Worm (Caenorhabditis elegans) whole organism, mixed stage, embryonic: Measurements from ENCODE around the gene C15F1.1.

ENCODE experiments used
- M03D4.4 ChIP-seq: sonication (generic microtip); optimal IDR thresholded peaks from 2 replicates; lab custom pipeline; 2017; ENCODE audit warnings: mild to moderate bottlenecking, missing genetic modification characterization, missing compliant biosample characterization
- bed-3 ChIP-seq: fragments of 200-800 bp; sonication (Bioruptor generic); optimal IDR thresholded peaks from 3 replicates; lab custom pipeline; 2018; ENCODE audit warnings: mild to moderate bottlenecking, missing genetic modification characterization, moderate library complexity, missing compliant biosample characterization
- blmp-1 ChIP-seq: fragments of 150-350 bp; optimal IDR thresholded peaks from 2 replicates; lab custom pipeline; 2014; ENCODE audit warnings: missing biosample characterization, missing genetic modification characterization
- ceh-43 ChIP-seq: fragments of 200-800 bp; sonication (Bioruptor generic); optimal IDR thresholded peaks from 2 replicates; lab custom pipeline; 2018; ENCODE audit warnings: mild to moderate bottlenecking, missing genetic modification characterization, moderate library complexity, missing compliant biosample characterization
- ces-1 ChIP-seq: fragments of 150-350 bp; optimal IDR thresholded peaks from 2 replicates; lab custom pipeline; 2014; ENCODE audit warnings: missing biosample characterization, missing genetic modification reagents, missing genetic modification characterization
- cnd-1 ChIP-seq: fragments of 200-800 bp; sonication (Bioruptor generic); optimal IDR thresholded peaks from 2 replicates; lab custom pipeline; 2018; ENCODE audit warnings: mild to moderate bottlenecking, missing genetic modification characterization, missing compliant biosample characterization
- drap-1 ChIP-seq: fragments of 200-800 bp; sonication (Bioruptor generic); optimal IDR thresholded peaks from 3 replicates; lab custom pipeline; 2018; ENCODE audit warnings: mild to moderate bottlenecking, missing genetic modification characterization, missing compliant biosample characterization
- elt-1 ChIP-seq: sonication (generic microtip); optimal IDR thresholded peaks from 2 replicates; lab custom pipeline; 2017; ENCODE audit warnings: missing genetic modification characterization, mild to moderate bottlenecking, missing compliant biosample characterization, antibody characterized with exemption, moderate library complexity, borderline replicate concordance; ENCODE audit not compliant: insufficient read depth
- elt-3 ChIP-seq: fragments of 150-350 bp; optimal IDR thresholded peaks from 2 replicates; lab custom pipeline; 2014; ENCODE audit warnings: missing biosample characterization, missing genetic modification characterization
- flh-1 ChIP-seq: fragments of 200-800 bp; sonication (Bioruptor generic); optimal IDR thresholded peaks from 2 replicates; lab custom pipeline; 2018; ENCODE audit warnings: mild to moderate bottlenecking, missing genetic modification characterization, moderate library complexity, missing compliant biosample characterization
- ham-2 ChIP-seq: fragments of 200-800 bp; sonication (Bioruptor generic); optimal IDR thresholded peaks from 2 replicates; lab custom pipeline; 2018; ENCODE audit warnings: mild to moderate bottlenecking, missing genetic modification characterization, missing compliant biosample characterization
- hlh-1 ChIP-seq: fragments of 150-350 bp; optimal IDR thresholded peaks from 2 replicates; lab custom pipeline; 2014; ENCODE audit warnings: missing biosample characterization, missing genetic modification reagents, missing genetic modification characterization
- lin-13 ChIP-seq: fragments of 150-350 bp; optimal IDR thresholded peaks from 2 replicates; lab custom pipeline; 2014; ENCODE audit warnings: missing biosample characterization, missing genetic modification characterization
- lin-32 ChIP-seq: fragments of 200-800 bp; sonication (Bioruptor generic); optimal IDR thresholded peaks from 2 replicates; lab custom pipeline; 2018; ENCODE audit warnings: mild to moderate bottlenecking, missing genetic modification characterization, missing compliant biosample characterization
- lsy-2 ChIP-seq: fragments of 150-350 bp; optimal IDR thresholded peaks from 2 replicates; lab custom pipeline; 2014; ENCODE audit warnings: missing biosample characterization, missing genetic modification characterization
- mep-1 ChIP-seq: fragments of 150-350 bp; optimal IDR thresholded peaks from 2 replicates; lab custom pipeline; 2017; ENCODE audit warnings: missing biosample characterization, missing genetic modification reagents, missing genetic modification characterization, inconsistent platforms
- mls-2 ChIP-seq: sonication (generic microtip); optimal IDR thresholded peaks from 2 replicates; lab custom pipeline; 2016; ENCODE audit warnings: mild to moderate bottlenecking, missing genetic modification characterization, moderate library complexity, missing compliant biosample characterization
- nhr-12 ChIP-seq: fragments of 150-350 bp; optimal IDR thresholded peaks from 2 replicates; lab custom pipeline; 2014; ENCODE audit warnings: missing biosample characterization, missing genetic modification characterization
- nhr-237 ChIP-seq: fragments of 150-350 bp; optimal IDR thresholded peaks from 2 replicates; lab custom pipeline; 2014; ENCODE audit warnings: missing biosample characterization, missing genetic modification characterization
- nhr-28 ChIP-seq: fragments of 150-350 bp; optimal IDR thresholded peaks from 2 replicates; lab custom pipeline; 2014; ENCODE audit warnings: missing biosample characterization, missing genetic modification characterization
- nhr-76 ChIP-seq: sonication (generic microtip); optimal IDR thresholded peaks from 2 replicates; lab custom pipeline; 2017; ENCODE audit warnings: missing biosample characterization, missing genetic modification characterization
- pha-4 ChIP-seq: fragments of 150-350 bp; optimal IDR thresholded peaks from 2 replicates; lab custom pipeline; 2018; ENCODE audit warnings: missing biosample characterization, missing genetic modification reagents, missing genetic modification characterization
- snpc-4 ChIP-seq: fragments of 150-350 bp; optimal IDR thresholded peaks from 2 replicates; lab custom pipeline; 2014; ENCODE audit warnings: missing biosample characterization, missing genetic modification characterization
- sptf-1 ChIP-seq: sonication (generic microtip); optimal IDR thresholded peaks from 2 replicates; lab custom pipeline; 2017; ENCODE audit warnings: mild to moderate bottlenecking, missing genetic modification characterization, moderate library complexity, missing compliant biosample characterization
- tbx-8 ChIP-seq: fragments of 200-800 bp; sonication (Bioruptor generic); optimal IDR thresholded peaks from 2 replicates; lab custom pipeline; 2018; ENCODE audit warnings: mild to moderate bottlenecking, missing genetic modification characterization, moderate library complexity, missing compliant biosample characterization
- unc-120 ChIP-seq: sonication (generic microtip); optimal IDR thresholded peaks from 2 replicates; lab custom pipeline; 2017; ENCODE audit warnings: missing genetic modification characterization, missing compliant biosample characterization; ENCODE audit not compliant: poor library complexity, severe bottlenecking
- unc-39 ChIP-seq: fragments of 150-350 bp; optimal IDR thresholded peaks from 2 replicates; lab custom pipeline; 2014; ENCODE audit warnings: missing biosample characterization, missing genetic modification characterization
- unc-62 ChIP-seq: fragments of 150-350 bp; optimal IDR thresholded peaks from 2 replicates; lab custom pipeline; 2014; ENCODE audit warnings: missing biosample characterization, missing genetic modification reagents, missing genetic modification characterization
- zip-8 ChIP-seq: fragments of 150-350 bp; optimal IDR thresholded peaks from 2 replicates; lab custom pipeline; 2014; ENCODE audit warnings: missing biosample characterization, missing genetic modification characterization
- ztf-11 ChIP-seq: fragments of 150-350 bp; optimal IDR thresholded peaks from 2 replicates; lab custom pipeline; 2014; ENCODE audit warnings: missing biosample characterization, missing genetic modification characterization

The C15F1.1 gene

DNA sequence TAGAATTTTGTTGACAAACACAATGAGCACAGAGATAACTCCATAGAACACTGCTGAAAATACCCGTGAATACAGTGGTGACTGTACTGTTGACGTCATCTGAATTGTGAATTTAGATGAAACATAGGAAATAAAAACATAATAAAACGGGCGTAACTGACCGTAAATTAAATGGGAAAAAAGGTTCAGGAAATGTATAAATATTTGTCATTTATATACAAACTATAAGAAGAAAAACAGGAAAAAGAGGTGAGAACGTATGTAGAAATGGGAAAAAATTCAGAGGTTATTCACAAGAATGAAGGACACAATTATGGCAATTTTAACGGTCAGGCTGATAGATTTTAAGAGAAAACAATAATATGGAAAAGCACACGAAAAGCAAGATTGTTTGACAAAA, 22.9 kb downstream of the C15F1.1 start, which contains the start of gene sqv-7:
Gene sqv-7 (minus strand): TSS at position 101 of the 400 bp plus-strand sequence.
- TF ChIP-seq mls-2 (no peak), drap-1 (GFP tag; lab: Kevin White, UChicago) (no peak), lin-32 (GFP tag; lab: Kevin White, UChicago) (no peak)

DNA sequence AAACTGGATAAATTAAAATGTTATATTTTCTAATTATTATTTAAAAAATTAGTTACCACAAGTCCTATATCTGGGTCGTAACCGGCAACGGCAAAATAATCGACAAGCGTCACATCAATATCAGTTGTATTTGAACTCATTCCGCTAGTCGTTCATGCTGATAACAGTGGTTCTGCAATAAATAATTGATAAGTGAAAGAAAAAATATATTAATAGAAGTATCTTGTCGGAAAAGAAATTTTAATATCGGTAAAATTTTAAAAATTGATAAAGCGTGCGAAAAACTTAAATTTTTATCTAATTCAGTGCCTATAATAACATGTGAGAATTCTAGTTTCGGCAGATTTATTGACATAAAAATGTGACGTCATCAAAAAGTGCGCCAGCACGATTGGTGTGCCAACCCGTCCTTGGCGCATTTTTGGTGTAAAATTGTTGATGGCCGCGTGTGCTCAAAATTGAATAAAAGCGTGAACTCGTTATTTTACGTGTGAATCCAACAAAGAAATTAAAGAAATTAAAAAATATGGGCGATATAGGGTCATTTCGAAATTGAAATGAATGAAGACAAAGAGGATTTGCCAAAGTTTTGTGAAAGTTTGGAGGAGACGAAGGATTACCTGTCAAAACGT, 32.8 kb downstream of the C15F1.1 start, which contains the start of the genes lst-6 and lst-5:
Gene lst-6 (minus strand): TSS at position 140 of the 632 bp plus-strand sequence.
Gene lst-5 (plus strand): TSS at position 544 of the 632 bp plus-strand sequence.
- TF ChIP-seq M03D4.4 (tag; lab: Kevin White, UChicago): no peak
- TF ChIP-seq lin-13 (tag; lab: Kevin White, UChicago): peak; percentile 22
- no peak for TF ChIP-seq flh-1
- peak; percentile 47 for TF ChIP-seq mep-1
- TF ChIP-seq ceh-43 (GFP tag; lab: Kevin White, UChicago): no peak
- no peak for TF ChIP-seq hlh-1
- peak; percentile 70 for TF ChIP-seq zip-8 (tag; lab: Kevin White, UChicago)
- TF ChIP-seq ztf-11 (tag; lab: Kevin White, UChicago): no peak
- TF ChIP-seq lin-32 (GFP tag; lab: Kevin White, UChicago): no peak
- peak; percentile 50 for TF ChIP-seq lsy-2 (tag; lab: Kevin White, UChicago)
- no peak for TF ChIP-seq snpc-4
- no peak for TF ChIP-seq cnd-1 (tag; lab: Kevin White, UChicago)
- TF ChIP-seq unc-62 (GFP tag; lab: Kevin White, UChicago): peak; percentile 38
- no peak for TF ChIP-seq unc-39 (tag; lab: Kevin White, UChicago)
- TF ChIP-seq mls-2: no peak
- no peak for TF ChIP-seq ham-2 (GFP tag; lab: Kevin White, UChicago)
- TF ChIP-seq sptf-1 (tag; lab: Kevin White, UChicago): peak; percentile 33
- peak; percentile 19 for TF ChIP-seq pha-4 (tag; lab: Kevin White, UChicago)
- TF ChIP-seq bed-3: no peak
- TF ChIP-seq elt-3 (tag; lab: Kevin White, UChicago): no peak
- TF ChIP-seq elt-1 (tag; lab: Kevin White, UChicago): no peak
- TF ChIP-seq ces-1: peak; percentile 60
- no peak for TF ChIP-seq blmp-1 (tag; lab: Kevin White, UChicago)

DNA sequence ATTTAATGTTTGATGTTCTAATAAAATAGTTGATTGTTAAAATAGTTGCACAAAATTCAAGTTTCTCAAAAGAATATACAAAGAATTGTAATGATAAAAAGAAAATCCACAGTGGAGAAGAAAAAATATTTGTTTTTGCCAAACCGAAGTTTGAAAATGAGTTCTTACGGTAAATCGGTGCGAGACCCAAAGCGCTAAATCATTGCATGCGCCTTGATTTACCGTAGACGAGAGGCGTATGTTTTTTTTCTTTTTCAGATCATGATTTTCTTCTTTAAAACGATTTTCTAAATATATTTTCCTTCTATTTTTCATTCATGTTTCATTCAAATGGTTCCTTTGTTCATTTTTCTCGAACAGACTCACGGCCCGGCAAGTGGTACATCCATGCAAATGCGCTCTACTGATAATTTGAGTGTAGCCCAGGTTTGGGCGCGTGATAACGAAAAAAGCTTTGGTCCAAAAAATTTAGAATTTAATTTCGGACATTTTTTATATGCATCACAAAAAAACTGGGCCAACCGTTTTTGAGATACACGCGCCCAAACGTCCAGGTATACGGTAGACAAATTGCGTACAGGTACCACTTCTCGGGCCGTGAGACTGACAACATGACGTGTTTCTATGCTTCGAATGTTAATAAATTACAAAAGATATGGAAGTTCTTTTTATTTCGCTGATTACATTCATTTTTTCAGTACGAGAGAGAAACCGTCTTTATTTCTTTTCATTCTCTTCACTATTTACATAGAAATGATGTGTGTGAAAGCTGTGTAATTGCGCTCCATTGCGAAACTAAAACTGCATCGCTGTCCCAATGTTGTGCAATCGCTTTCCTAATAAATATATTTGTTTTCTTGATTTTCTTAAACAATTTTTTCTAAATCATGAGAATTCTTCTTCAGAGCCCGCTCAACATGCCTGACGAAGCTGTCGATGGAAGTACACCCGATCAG, 35.5 kb downstream of the C15F1.1 start, which contains the start of gene znf-598:
Gene znf-598 (plus strand): TSS at position 906 of the 956 bp plus-strand sequence.
- TF ChIP-seq lsy-2 (tag; lab: Kevin White, UChicago) (peak; percentile 21), snpc-4 (no peak), unc-120 (tag; lab: Kevin White, UChicago) (no peak), lin-13 (tag; lab: Kevin White, UChicago) (no peak), mep-1 (peak; percentile 29), sptf-1 (tag; lab: Kevin White, UChicago) (peak; percentile 1), pha-4 (tag; lab: Kevin White, UChicago) (peak; percentile 65)

DNA sequence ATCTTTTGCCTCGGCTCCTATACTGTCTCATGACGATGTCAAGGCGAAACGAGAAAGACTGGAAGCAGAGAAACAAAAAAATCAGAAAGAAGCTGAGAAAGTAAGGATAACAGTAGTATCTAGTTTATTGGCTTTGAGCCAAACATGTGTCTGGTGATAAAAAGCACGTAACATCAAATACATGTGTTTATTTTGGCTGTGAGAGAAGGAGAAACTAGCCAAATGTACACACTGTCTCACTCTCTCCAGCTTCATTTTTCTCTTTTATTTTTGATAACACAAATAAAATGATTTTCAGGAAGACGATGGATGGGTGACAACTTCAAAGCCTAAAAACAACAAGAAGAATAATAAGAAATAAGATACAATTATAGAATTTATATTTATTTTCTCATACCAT, 39.8 kb downstream of the C15F1.1 start:
- no peak for TF ChIP-seq ztf-11 (tag; lab: Kevin White, UChicago)
- no peak for TF ChIP-seq ces-1
- no peak for TF ChIP-seq ceh-43 (GFP tag; lab: Kevin White, UChicago)
- no peak for TF ChIP-seq flh-1
- TF ChIP-seq ham-2 (GFP tag; lab: Kevin White, UChicago): no peak
- TF ChIP-seq lin-32 (GFP tag; lab: Kevin White, UChicago): no peak
- no peak for TF ChIP-seq M03D4.4 (tag; lab: Kevin White, UChicago)
- no peak for TF ChIP-seq unc-39 (tag; lab: Kevin White, UChicago)
- TF ChIP-seq blmp-1 (tag; lab: Kevin White, UChicago): no peak
- no peak for TF ChIP-seq sptf-1 (tag; lab: Kevin White, UChicago)
- no peak for TF ChIP-seq tbx-8 (GFP tag; lab: Kevin White, UChicago)

DNA sequence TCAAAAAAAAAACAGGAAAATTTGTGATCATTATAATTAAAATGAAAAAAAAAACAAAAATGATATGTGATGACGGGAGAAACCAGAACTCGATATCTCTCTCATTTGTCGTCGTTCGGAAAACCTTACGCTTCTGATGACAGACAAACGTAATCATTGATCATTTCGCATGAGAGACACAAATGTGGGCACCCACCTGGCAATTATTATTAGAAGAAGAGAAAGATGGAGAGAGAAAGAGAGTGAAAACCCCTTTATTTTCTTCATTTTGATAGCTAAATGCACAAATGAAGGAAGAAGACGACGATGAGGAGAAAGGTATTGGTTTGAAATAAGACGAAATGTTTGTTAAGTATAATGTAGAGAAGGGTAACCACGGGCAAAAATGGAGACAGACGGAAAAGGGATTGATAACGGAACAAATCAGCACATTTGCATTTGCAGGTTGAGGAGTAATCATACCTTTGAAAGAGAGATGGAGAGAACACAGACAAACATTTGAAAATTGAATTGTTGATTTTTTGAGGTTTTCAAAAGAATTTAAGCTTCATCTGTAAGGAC, 41.5 kb downstream of the C15F1.1 start:
- TF ChIP-seq pha-4 (tag; lab: Kevin White, UChicago) (no peak), unc-120 (tag; lab: Kevin White, UChicago) (no peak), nhr-28 (tag; lab: Kevin White, UChicago) (no peak), unc-39 (tag; lab: Kevin White, UChicago) (no peak), mls-2 (no peak), cnd-1 (tag; lab: Kevin White, UChicago) (no peak), ham-2 (GFP tag; lab: Kevin White, UChicago) (no peak), drap-1 (GFP tag; lab: Kevin White, UChicago) (no peak), nhr-237 (no peak), nhr-12 (no peak), nhr-76 (tag; lab: Kevin White, UChicago) (no peak)
